Fruit fly (Drosophila melanogaster): Measurements from ENCODE around the gene CG1136.

CG1136 gene

dm6 chr3L:4108072-4108843 lies 61.9 kb downstream of the CG1136 start, which contains the start of gene Ack:
TSS of gene Ack (plus strand) at chr3L:4108186.
- no peak for TF ChIP-seq CTCF (optimal IDR thresholded peaks at IDR 0.05)
- no peak for TF ChIP-seq CG8478 (optimal IDR thresholded peaks at IDR 0.05)

- TF ChIP-seq CTCF (optimal IDR thresholded peaks at IDR 0.05): no peak
- no peak for TF ChIP-seq CG8478 (optimal IDR thresholded peaks at IDR 0.05)
Measured at dm6 chr3L:4108844-4109494, 62.6 kb downstream of the CG1136 start.

Data from S2 (cell line).